Worm (Caenorhabditis elegans) whole organism, young adult: ENCODE results near the gene thoc-1.

ENCODE experiments used
- F52B5.7 ChIP-seq: sonication (generic microtip); optimal IDR thresholded peaks from 2 replicates; lab custom pipeline; 2016; ENCODE audit warnings: mild to moderate bottlenecking, missing genetic modification characterization, missing compliant biosample characterization
- F55B11.4 ChIP-seq: sonication (generic microtip); optimal IDR thresholded peaks from 2 replicates; lab custom pipeline; 2016; ENCODE audit warnings: missing compliant biosample characterization, missing genetic modification characterization, borderline replicate concordance; ENCODE audit not compliant: insufficient read depth
- K11D2.4 ChIP-seq: fragments of 200-800 bp; sonication (Bioruptor generic); IDR thresholded peaks from 2 replicates; pipeline ENCODE4 v1.3.6; 2022; ENCODE audit warnings: missing genetic modification reagents, missing genetic modification characterization, missing compliant biosample characterization
- T26A5.8 ChIP-seq: sonication (generic microtip); optimal IDR thresholded peaks from 2 replicates; lab custom pipeline; 2016; ENCODE audit warnings: missing genetic modification characterization, missing compliant biosample characterization
- Y67H2A.10 ChIP-seq: fragments of 200-800 bp; sonication (Bioruptor generic); conservative IDR thresholded peaks from 2 replicates; pipeline ENCODE4 v1.3.6; 2022; ENCODE audit warnings: missing genetic modification reagents, missing genetic modification characterization, missing compliant biosample characterization
- ama-1 ChIP-seq, 3 experiments: fragments of 150-350 bp in 1 of 3; sonication (generic microtip) in 2 of 3; optimal IDR thresholded peaks; 2 replicates each; lab custom pipeline; 2014 to 2018; ENCODE audit warnings: missing biosample characterization in 2 of 3, missing genetic modification characterization in 2 of 3, missing genetic modification reagents in 2 of 3
- aptf-3 ChIP-seq: fragments of 200-800 bp; sonication (Bioruptor generic); IDR thresholded peaks from 2 replicates; pipeline ENCODE4 v1.3.6; 2022; ENCODE audit warnings: missing genetic modification characterization, missing compliant biosample characterization
- madf-6 ChIP-seq: fragments of 200-800 bp; sonication (Bioruptor generic); IDR thresholded peaks from 2 replicates; pipeline ENCODE4 v1.3.6; 2022; ENCODE audit warnings: missing genetic modification reagents, missing genetic modification characterization, missing compliant biosample characterization
- pha-4 ChIP-seq: fragments of 150-350 bp; sonication (generic microtip); optimal IDR thresholded peaks from 2 replicates; lab custom pipeline; 2014; ENCODE audit warnings: missing biosample characterization, missing genetic modification reagents, missing genetic modification characterization
- repo-1 ChIP-seq: sonication (generic microtip); optimal IDR thresholded peaks from 2 replicates; lab custom pipeline; 2017; ENCODE audit warnings: mild to moderate bottlenecking, missing genetic modification characterization, missing compliant biosample characterization
- snpc-4 ChIP-seq, 5 experiments: fragments of 150-350 bp in 1 of 5; sonication (generic microtip) in 4 of 5; optimal IDR thresholded peaks; 2 replicates each; lab custom pipeline; 2014 to 2018; ENCODE audit warnings: missing genetic modification characterization in 5 of 5, missing biosample characterization in 3 of 5, antibody characterized with exemption in 2 of 5, mild to moderate bottlenecking in 2 of 5, missing compliant biosample characterization in 2 of 5, missing genotype in 2 of 5, moderate library complexity in 2 of 5, missing genetic modification reagents in 1 of 5
- tbx-9 ChIP-seq: sonication (generic microtip); optimal IDR thresholded peaks from 2 replicates; lab custom pipeline; 2016; ENCODE audit warnings: borderline replicate concordance, missing genetic modification characterization, inconsistent platforms, missing compliant biosample characterization
- ztf-26 ChIP-seq: sonication (generic microtip); optimal IDR thresholded peaks from 2 replicates; lab custom pipeline; 2017; ENCODE audit warnings: missing genetic modification characterization, missing compliant biosample characterization

ce11 chrII:724004-724403, 22.1 kb downstream of the thoc-1 start:
- TF ChIP-seq K11D2.4 (GFP tag; lab: Robert Waterston, UW) (no peak), pha-4 (tag; lab: Kevin White, UChicago) (no peak), repo-1 (no peak), ama-1 (optimal IDR thresholded peaks at IDR 0.05; lab: Kevin White, UChicago) (no peak), ama-1 (GFP tag; optimal IDR thresholded peaks at IDR 0.05; lab: Kevin White, UChicago) (no peak), snpc-4 (GFP tag; optimal IDR thresholded peaks at IDR 0.05; lab: Kevin White, UChicago) (no peak), snpc-4 (tag; optimal IDR thresholded peaks at IDR 0.05; lab: Kevin White, UChicago) (no peak), madf-6 (GFP tag; lab: Robert Waterston, UW) (no peak), F55B11.4 (tag; lab: Kevin White, UChicago) (no peak), Y67H2A.10 (GFP tag; lab: Robert Waterston, UW) (no peak), F52B5.7 (tag; lab: Kevin White, UChicago) (no peak), T26A5.8 (tag; lab: Kevin White, UChicago) (no peak), ztf-26 (tag; lab: Kevin White, UChicago) (no peak), aptf-3 (no peak), tbx-9 (tag; lab: Kevin White, UChicago) (no peak)
